Fruit fly (Drosophila melanogaster) whole organism, embryonic: Measurements from ENCODE around the gene Miga.

ENCODE experiments used
- Adf1 ChIP-seq: fragments of 200-800 bp; sonication (Bioruptor generic); IDR thresholded peaks from 2 replicates; pipeline ENCODE4 v1.3.6; 2022; ENCODE audit warnings: missing biosample characterization, missing genetic modification characterization
- Asciz ChIP-seq: fragments of 200-800 bp; sonication (Bioruptor generic); optimal IDR thresholded peaks from 2 replicates; lab custom pipeline; 2017; ENCODE audit warnings: missing biosample characterization, mild to moderate bottlenecking, missing genetic modification characterization, missing genetic modification reagents
- Bgb ChIP-seq: fragments of 200-800 bp; sonication (Bioruptor generic); IDR thresholded peaks from 2 replicates; pipeline ENCODE4 v1.3.6; 2022; ENCODE audit warnings: missing biosample characterization, missing genetic modification characterization; ENCODE audit not compliant: partially characterized antibody
- CG10267 ChIP-seq: fragments of 200-800 bp; sonication (Bioruptor generic); optimal IDR thresholded peaks from 2 replicates; lab custom pipeline; 2018; ENCODE audit warnings: missing biosample characterization, mild to moderate bottlenecking, missing genetic modification characterization, moderate library complexity
- CG11560 ChIP-seq: fragments of 200-800 bp; sonication (Bioruptor generic); IDR thresholded peaks from 3 replicates; pipeline ENCODE4 v1.3.6; 2022; ENCODE audit warnings: missing biosample characterization, missing genetic modification characterization
- CG11696 ChIP-seq: fragments of 200-800 bp; sonication (Bioruptor generic); IDR thresholded peaks from 2 replicates; pipeline ENCODE4 v1.3.6; 2022; ENCODE audit warnings: missing biosample characterization, missing genetic modification characterization
- CG12659 ChIP-seq: fragments of 200-800 bp; sonication (Bioruptor generic); optimal IDR thresholded peaks from 3 replicates; lab custom pipeline; 2017; ENCODE audit warnings: mild to moderate bottlenecking, missing biosample characterization, missing genetic modification reagents, missing genetic modification characterization
- CG13287 ChIP-seq: fragments of 200-800 bp; sonication (Bioruptor generic); IDR thresholded peaks from 2 replicates; pipeline ENCODE4 v1.3.6; 2022; ENCODE audit warnings: missing biosample characterization, missing genetic modification characterization; ENCODE audit not compliant: partially characterized antibody
- CG13894 ChIP-seq: fragments of 200-800 bp; sonication (Bioruptor generic); optimal IDR thresholded peaks from 3 replicates; lab custom pipeline; 2018; ENCODE audit warnings: missing biosample characterization, mild to moderate bottlenecking, missing genetic modification characterization, moderate library complexity
- CG14860 ChIP-seq: fragments of 200-800 bp; sonication (Bioruptor generic); IDR thresholded peaks from 3 replicates; pipeline ENCODE4 v1.3.6; 2022; ENCODE audit warnings: missing biosample characterization, missing genetic modification characterization; ENCODE audit not compliant: partially characterized antibody
- CG15696 ChIP-seq: fragments of 200-800 bp; sonication (Bioruptor generic); optimal IDR thresholded peaks from 2 replicates; lab custom pipeline; 2019; ENCODE audit warnings: missing biosample characterization, mild to moderate bottlenecking, missing genetic modification characterization, moderate library complexity
- CG18011 ChIP-seq: fragments of 200-800 bp; sonication (Bioruptor generic); optimal IDR thresholded peaks from 2 replicates; lab custom pipeline; 2017; ENCODE audit warnings: missing biosample characterization, missing genetic modification characterization, mild to moderate bottlenecking, moderate library complexity, missing genotype
- CG31441 ChIP-seq: fragments of 200-800 bp; sonication (Bioruptor generic); IDR thresholded peaks from 2 replicates; pipeline ENCODE4 v1.3.6; 2022; ENCODE audit warnings: missing biosample characterization, missing genetic modification characterization
- CG32772 ChIP-seq: fragments of 200-800 bp; sonication (Bioruptor generic); IDR thresholded peaks from 2 replicates; pipeline ENCODE4 v1.3.6; 2022; ENCODE audit warnings: missing biosample characterization, missing genetic modification characterization
- CG3281 ChIP-seq: fragments of 200-800 bp; sonication (Bioruptor generic); optimal IDR thresholded peaks from 3 replicates; lab custom pipeline; 2017; ENCODE audit warnings: missing biosample characterization, mild to moderate bottlenecking, missing genetic modification characterization
- CG33213 ChIP-seq: fragments of 200-800 bp; sonication (Bioruptor generic); optimal IDR thresholded peaks from 3 replicates; lab custom pipeline; 2016; ENCODE audit warnings: missing biosample characterization, missing genetic modification characterization
- CG4854 ChIP-seq: fragments of 200-800 bp; sonication (Bioruptor generic); optimal IDR thresholded peaks from 2 replicates; lab custom pipeline; 2016; ENCODE audit warnings: missing biosample characterization, missing genetic modification characterization, inconsistent platforms
- CG9876 ChIP-seq: fragments of 200-800 bp; sonication (Bioruptor generic); optimal IDR thresholded peaks from 2 replicates; lab custom pipeline; 2016; ENCODE audit warnings: missing biosample characterization, missing genetic modification characterization
- Dfd ChIP-seq, 2 experiments: fragments of >200 bp; optimal IDR thresholded peaks; 2 replicates each; lab custom pipeline; 2017; ENCODE audit warnings: missing biosample characterization in 2 of 2, missing genetic modification characterization in 2 of 2
- Ets65A ChIP-seq: fragments of 200-800 bp; sonication (Bioruptor generic); peaks from one replicate; lab custom pipeline; 2016; ENCODE audit warnings: missing biosample characterization, missing genetic modification characterization
- Hand ChIP-seq: fragments of 200-800 bp; sonication (Bioruptor generic); optimal IDR thresholded peaks from 2 replicates; lab custom pipeline; 2017; ENCODE audit warnings: mild to moderate bottlenecking, missing biosample characterization, missing genetic modification reagents, missing genetic modification characterization
- Hsf ChIP-seq: fragments of 200-800 bp; sonication (Bioruptor generic); optimal IDR thresholded peaks from 3 replicates; lab custom pipeline; 2016; ENCODE audit warnings: missing biosample characterization, missing genetic modification characterization
- MBD-R2 ChIP-seq: fragments of 200-800 bp; sonication (Bioruptor generic); IDR thresholded peaks from 2 replicates; pipeline ENCODE4 v1.3.6; 2022; ENCODE audit warnings: missing biosample characterization, missing genetic modification characterization
- MESR4 ChIP-seq: fragments of 200-800 bp; sonication (Bioruptor generic); optimal IDR thresholded peaks from 2 replicates; lab custom pipeline; 2018; ENCODE audit warnings: missing biosample characterization, mild to moderate bottlenecking, missing genetic modification characterization, moderate library complexity
- Max ChIP-seq: fragments of 200-800 bp; sonication (Bioruptor generic); optimal IDR thresholded peaks from 2 replicates; lab custom pipeline; 2016; ENCODE audit warnings: missing biosample characterization, mild to moderate bottlenecking, missing genetic modification characterization
- Optix ChIP-seq: fragments of 200-800 bp; sonication (Bioruptor generic); IDR thresholded peaks from 3 replicates; pipeline ENCODE4 v1.3.6; 2022; ENCODE audit warnings: missing biosample characterization, missing genetic modification characterization
- Pdp1 ChIP-seq, 2 experiments: fragments of 200-800 bp; sonication (Bioruptor generic); optimal IDR thresholded peaks; 3 replicates each; lab custom pipeline; 2016; ENCODE audit warnings: missing biosample characterization in 2 of 2, missing genetic modification characterization in 2 of 2, mild to moderate bottlenecking in 1 of 2, moderate library complexity in 1 of 2
- Ptx1 ChIP-seq: fragments of 200-800 bp; sonication (Bioruptor generic); IDR thresholded peaks from 2 replicates; pipeline ENCODE4 v1.3.6; 2022; ENCODE audit warnings: missing biosample characterization, missing genetic modification characterization
- Side ChIP-seq: fragments of 200-800 bp; sonication (Bioruptor generic); optimal IDR thresholded peaks from 2 replicates; lab custom pipeline; 2016; ENCODE audit warnings: missing biosample characterization, missing genetic modification characterization
- Xbp1 ChIP-seq: fragments of 200-800 bp; sonication (Bioruptor generic); optimal IDR thresholded peaks from 3 replicates; lab custom pipeline; 2016; ENCODE audit warnings: missing biosample characterization, mild to moderate bottlenecking, missing genetic modification characterization
- ab ChIP-seq: fragments of 200-800 bp; sonication (Bioruptor generic); optimal IDR thresholded peaks from 2 replicates; lab custom pipeline; 2016; ENCODE audit warnings: missing biosample characterization, missing genetic modification characterization
- ac ChIP-seq: fragments of 200-800 bp; sonication (Bioruptor generic); optimal IDR thresholded peaks from 3 replicates; lab custom pipeline; 2017; ENCODE audit warnings: missing biosample characterization, mild to moderate bottlenecking, missing genetic modification characterization
- bsh ChIP-seq, 2 experiments: fragments of 200-800 bp; sonication (Bioruptor generic); optimal IDR thresholded peaks; 2 replicates each; lab custom pipeline; 2017 to 2018; ENCODE audit warnings: mild to moderate bottlenecking in 2 of 2, missing biosample characterization in 2 of 2, missing genetic modification characterization in 2 of 2, moderate library complexity in 1 of 2
- chn ChIP-seq: fragments of 200-800 bp; sonication (Bioruptor generic); optimal IDR thresholded peaks from 2 replicates; lab custom pipeline; 2016; ENCODE audit warnings: missing biosample characterization, missing genetic modification characterization
- ci ChIP-seq: fragments of 200-800 bp; sonication (Bioruptor generic); IDR thresholded peaks from 3 replicates; pipeline ENCODE4 v1.3.6; 2022; ENCODE audit warnings: missing biosample characterization, missing genetic modification characterization
- disco-r ChIP-seq: fragments of 200-800 bp; sonication (Bioruptor generic); optimal IDR thresholded peaks from 2 replicates; lab custom pipeline; 2016; ENCODE audit warnings: missing biosample characterization, missing genetic modification characterization
- eyg ChIP-seq: fragments of 200-800 bp; sonication (Bioruptor generic); optimal IDR thresholded peaks from 3 replicates; lab custom pipeline; 2016; ENCODE audit warnings: missing biosample characterization, missing genetic modification characterization
- fd102C ChIP-seq: fragments of 200-800 bp; sonication (Bioruptor generic); optimal IDR thresholded peaks from 2 replicates; lab custom pipeline; 2018; ENCODE audit warnings: missing biosample characterization, mild to moderate bottlenecking, missing genetic modification characterization, moderate library complexity
- fd64A ChIP-seq: fragments of 200-800 bp; sonication (Bioruptor generic); optimal IDR thresholded peaks from 3 replicates; lab custom pipeline; 2018; ENCODE audit warnings: missing biosample characterization, mild to moderate bottlenecking, missing genetic modification characterization
- gfzf ChIP-seq: fragments of 200-800 bp; sonication (Bioruptor generic); optimal IDR thresholded peaks from 2 replicates; lab custom pipeline; 2016; ENCODE audit warnings: missing biosample characterization, mild to moderate bottlenecking, missing genetic modification characterization, moderate library complexity
- her ChIP-seq: fragments of 200-800 bp; sonication (Bioruptor generic); optimal IDR thresholded peaks from 2 replicates; lab custom pipeline; 2016; ENCODE audit warnings: missing biosample characterization, missing genetic modification characterization
- insv ChIP-seq, 2 experiments: fragments of 200-800 bp; sonication (Bioruptor generic); optimal IDR thresholded peaks; 3 replicates each; lab custom pipeline; 2016 to 2018; ENCODE audit warnings: missing biosample characterization in 2 of 2, missing genetic modification characterization in 2 of 2
- kni ChIP-seq: fragments of 200-800 bp; sonication (Bioruptor generic); optimal IDR thresholded peaks from 3 replicates; lab custom pipeline; 2017; ENCODE audit warnings: mild to moderate bottlenecking, missing biosample characterization, missing genetic modification reagents, missing genetic modification characterization
- knrl ChIP-seq: fragments of 200-800 bp; sonication (Bioruptor generic); IDR thresholded peaks from 3 replicates; pipeline ENCODE4 v1.3.6; 2022; ENCODE audit warnings: missing biosample characterization, missing genetic modification characterization; ENCODE audit not compliant: partially characterized antibody
- twi ChIP-seq: fragments of 200-800 bp; optimal IDR thresholded peaks from 2 replicates; lab custom pipeline; 2019; ENCODE audit warnings: missing biosample characterization, mild to moderate bottlenecking, missing genetic modification characterization, moderate library complexity
- vfl ChIP-seq: fragments of 200-800 bp; sonication (Bioruptor generic); optimal IDR thresholded peaks from 2 replicates; lab custom pipeline; 2016; ENCODE audit warnings: missing biosample characterization, missing genetic modification characterization
- wdn ChIP-seq: fragments of 200-800 bp; sonication (Bioruptor generic); IDR thresholded peaks from 2 replicates; pipeline ENCODE4 v1.3.6; 2022; ENCODE audit warnings: missing biosample characterization, missing genetic modification characterization
- zen ChIP-seq: fragments of 200-800 bp; sonication (Bioruptor generic); optimal IDR thresholded peaks from 3 replicates; lab custom pipeline; 2018; ENCODE audit warnings: missing biosample characterization, mild to moderate bottlenecking, missing genetic modification characterization, moderate library complexity

Gene Miga

dm6 chrX:8408971-8409455 lies 28.6 kb downstream of the Miga start, which contains the start of gene Trf2 (continued):
- peak; percentile 50 for TF ChIP-seq MESR4 (GFP tag; lab: Kevin White, UChicago)
- no peak for TF ChIP-seq fd64A
- peak; percentile 25 for TF ChIP-seq CG10267
- TF ChIP-seq Pdp1 (GFP tag; optimal IDR thresholded peaks at IDR 0.05; lab: Kevin White, UChicago) = peak; percentile 19 to 29
- TF ChIP-seq Max (GFP tag; lab: Kevin White, UChicago) = peak; percentile 3
- no peak for TF ChIP-seq CG32772 (GFP tag; lab: Robert Waterston, UW)
- peak; percentile 51 for TF ChIP-seq Side (GFP tag; lab: Kevin White, UChicago)
- TF ChIP-seq ac = peak; percentile 8
- TF ChIP-seq CG4854 (GFP tag; lab: Kevin White, UChicago) = no peak
- no peak for TF ChIP-seq Dfd (GFP tag; optimal IDR thresholded peaks at IDR 0.05; lab: Kevin White, UChicago)
- TF ChIP-seq, all 482 proteins: peak for 99

- TF ChIP-seq Hand (GFP tag; lab: Kevin White, UChicago) (no peak), kni (GFP tag; lab: Kevin White, UChicago) (no peak), CG9876 (GFP tag; lab: Kevin White, UChicago) (no peak), CG15696 (tag; lab: Kevin White, UChicago) (no peak), Bgb (peak; percentile 48; the same call in 1 of the 2 replicates), Optix (GFP tag; lab: Robert Waterston, UW) (no peak), Xbp1 (GFP tag; lab: Kevin White, UChicago) (peak; percentile 3), ab (GFP tag; lab: Kevin White, UChicago) (no peak), disco-r (no peak), fd102C (no peak), bsh (GFP tag; optimal IDR thresholded peaks at IDR 0.05; lab: Kevin White, UChicago) (no peak), gfzf (GFP tag; lab: Kevin White, UChicago) (no peak), eyg (no peak), CG14860 (GFP tag; lab: Robert Waterston, UW) (no peak), CG11696 (no peak), Ptx1 (GFP tag; lab: Robert Waterston, UW) (no peak), MBD-R2 (peak; percentile 51), wdn (no peak), chn (no peak), CG33213 (peak; percentile 16), knrl (GFP tag; lab: Robert Waterston, UW) (no peak), MESR4 (GFP tag; lab: Kevin White, UChicago) (peak; percentile 50), CG13287 (peak; percentile 44; the same call in 1 of the 2 replicates), CG13894 (tag; lab: Kevin White, UChicago) (no peak), CG31441 (GFP tag; lab: Robert Waterston, UW) (no peak), CG18011 (GFP tag; lab: Kevin White, UChicago) (no peak), Hsf (GFP tag; lab: Kevin White, UChicago) (no peak), Side (GFP tag; lab: Kevin White, UChicago) (no peak), insv (GFP tag; optimal IDR thresholded peaks at IDR 0.05; lab: Kevin White, UChicago) (no peak), Adf1 (GFP tag; lab: Robert Waterston, UW) (no peak), vfl (GFP tag; lab: Kevin White, UChicago) (peak; percentile 36), ci (GFP tag; lab: Robert Waterston, UW) (no peak), zen (no peak), Ets65A (GFP tag; lab: Kevin White, UChicago) (no peak), her (GFP tag; lab: Kevin White, UChicago) (peak; percentile 22), CG12659 (peak; percentile 14), twi (peak; percentile 62), CG3281 (GFP tag; lab: Kevin White, UChicago) (no peak), Asciz (GFP tag; lab: Kevin White, UChicago) (no peak), CG11560 (tag; lab: Robert Waterston, UW) (no peak)
These were observed 30.4 kb downstream of the Miga start, which contains the start of gene PIG-T for dm6 chrX:8407124-8407775. Gene PIG-T, minus strand, starts transcription at chrX:8407263.
